Worm (Caenorhabditis elegans) whole organism, L2 larva: ENCODE measurements around the gene Y39A1A.17.

Source experiments
- C34F6.9 ChIP-seq: fragments of 150-350 bp; optimal IDR thresholded peaks from 2 replicates; lab custom pipeline; 2014; ENCODE audit warnings: missing biosample characterization, missing genetic modification characterization
- F13H6.1 ChIP-seq: sonication (generic microtip); optimal IDR thresholded peaks from 2 replicates; lab custom pipeline; 2016; ENCODE audit warnings: missing genetic modification characterization, missing compliant biosample characterization
- R02D3.7 ChIP-seq: fragments of 150-350 bp; optimal IDR thresholded peaks from 2 replicates; lab custom pipeline; 2014; ENCODE audit warnings: missing biosample characterization, missing genetic modification characterization
- Y55F3AM.14 ChIP-seq: fragments of 200-800 bp; sonication (Bioruptor generic); optimal IDR thresholded peaks from 2 replicates; lab custom pipeline; 2018; ENCODE audit warnings: mild to moderate bottlenecking, missing genetic modification characterization, missing compliant biosample characterization
- ZK546.5 ChIP-seq: sonication (generic microtip); optimal IDR thresholded peaks from 2 replicates; lab custom pipeline; 2017; ENCODE audit warnings: missing biosample characterization, missing genetic modification characterization
- alr-1 ChIP-seq: fragments of 150-350 bp; optimal IDR thresholded peaks from 2 replicates; lab custom pipeline; 2014; ENCODE audit warnings: missing biosample characterization, missing genetic modification characterization
- aly-2 ChIP-seq: fragments of 150-350 bp; optimal IDR thresholded peaks from 2 replicates; lab custom pipeline; 2014; ENCODE audit warnings: missing biosample characterization, missing genetic modification characterization
- ama-1 ChIP-seq: fragments of 150-350 bp; optimal IDR thresholded peaks from 2 replicates; lab custom pipeline; 2018; ENCODE audit warnings: inconsistent platforms
- blmp-1 ChIP-seq: sonication (generic microtip); optimal IDR thresholded peaks from 2 replicates; lab custom pipeline; 2017; ENCODE audit warnings: missing genetic modification characterization, mild to moderate bottlenecking, missing compliant biosample characterization, antibody characterized with exemption, moderate library complexity; ENCODE audit not compliant: insufficient read depth
- ceh-16 ChIP-seq: fragments of 150-350 bp; optimal IDR thresholded peaks from 2 replicates; lab custom pipeline; 2014; ENCODE audit warnings: missing biosample characterization, missing genetic modification characterization
- ceh-82 ChIP-seq: fragments of 150-350 bp; optimal IDR thresholded peaks from 2 replicates; lab custom pipeline; 2014; ENCODE audit warnings: missing biosample characterization, missing genetic modification characterization
- crh-2 ChIP-seq: sonication (generic microtip); optimal IDR thresholded peaks from 2 replicates; lab custom pipeline; 2017; ENCODE audit warnings: missing biosample characterization, missing genetic modification characterization
- dmd-4 ChIP-seq: sonication (generic microtip); optimal IDR thresholded peaks from 2 replicates; lab custom pipeline; 2017; ENCODE audit warnings: missing biosample characterization, missing genetic modification characterization
- egl-27 ChIP-seq: sonication (generic microtip); optimal IDR thresholded peaks from 3 replicates; lab custom pipeline; 2017; ENCODE audit warnings: missing biosample characterization, missing genetic modification reagents, missing genetic modification characterization
- elt-1 ChIP-seq: fragments of 150-350 bp; optimal IDR thresholded peaks from 2 replicates; lab custom pipeline; 2014; ENCODE audit warnings: missing biosample characterization, missing genetic modification characterization
- elt-3 ChIP-seq: sonication (generic microtip); optimal IDR thresholded peaks from 2 replicates; lab custom pipeline; 2017; ENCODE audit warnings: missing biosample characterization, missing genetic modification characterization
- fos-1 ChIP-seq: fragments of 150-350 bp; optimal IDR thresholded peaks from 2 replicates; lab custom pipeline; 2014; ENCODE audit warnings: missing biosample characterization, missing genetic modification characterization
- gmeb-1 ChIP-seq: fragments of 150-350 bp; optimal IDR thresholded peaks from 2 replicates; lab custom pipeline; 2014; ENCODE audit warnings: missing biosample characterization, missing genetic modification characterization
- lin-11 ChIP-seq: fragments of 150-350 bp; sonication (generic microtip); optimal IDR thresholded peaks from 2 replicates; lab custom pipeline; 2014; ENCODE audit warnings: missing biosample characterization, missing genetic modification characterization, inconsistent platforms, mixed read lengths
- lin-13 ChIP-seq: fragments of 150-350 bp; optimal IDR thresholded peaks from 2 replicates; lab custom pipeline; 2014; ENCODE audit warnings: missing biosample characterization, missing genetic modification reagents, missing genetic modification characterization
- lin-39 ChIP-seq: fragments of 150-350 bp; optimal IDR thresholded peaks from 2 replicates; lab custom pipeline; 2014; ENCODE audit warnings: missing biosample characterization, missing genetic modification reagents, missing genetic modification characterization
- lsy-2 ChIP-seq, 2 experiments: fragments of 150-350 bp in 1 of 2; sonication (generic microtip) in 1 of 2; optimal IDR thresholded peaks; 2 replicates each; lab custom pipeline; 2014 to 2017; ENCODE audit warnings: missing biosample characterization in 2 of 2, missing genetic modification characterization in 2 of 2
- mab-5 ChIP-seq: fragments of 150-350 bp; optimal IDR thresholded peaks from 2 replicates; lab custom pipeline; 2014; ENCODE audit warnings: missing biosample characterization, missing genetic modification characterization
- mbf-1 ChIP-seq: sonication (generic microtip); optimal IDR thresholded peaks from 2 replicates; lab custom pipeline; 2017; ENCODE audit warnings: missing biosample characterization, missing genetic modification characterization
- mdl-1 ChIP-seq, 2 experiments: fragments of 150-350 bp in 1 of 2; sonication (generic microtip) in 1 of 2; optimal IDR thresholded peaks; 2 replicates each; lab custom pipeline; 2017; ENCODE audit warnings: missing biosample characterization in 2 of 2, missing genetic modification characterization in 2 of 2
- nhr-10 ChIP-seq: sonication (generic microtip); optimal IDR thresholded peaks from 2 replicates; lab custom pipeline; 2017; ENCODE audit warnings: missing biosample characterization, missing genetic modification characterization
- nhr-11 ChIP-seq: fragments of 150-350 bp; optimal IDR thresholded peaks from 2 replicates; lab custom pipeline; 2014; ENCODE audit warnings: missing biosample characterization, missing genetic modification characterization
- nhr-12 ChIP-seq: fragments of 150-350 bp; optimal IDR thresholded peaks from 2 replicates; lab custom pipeline; 2014; ENCODE audit warnings: missing biosample characterization, missing genetic modification characterization
- nhr-129 ChIP-seq: fragments of 150-350 bp; optimal IDR thresholded peaks from 2 replicates; lab custom pipeline; 2014; ENCODE audit warnings: missing biosample characterization, missing genetic modification characterization
- nhr-21 ChIP-seq: fragments of 150-350 bp; optimal IDR thresholded peaks from 2 replicates; lab custom pipeline; 2014; ENCODE audit warnings: missing biosample characterization, missing genetic modification characterization
- nhr-23 ChIP-seq: fragments of 150-350 bp; optimal IDR thresholded peaks from 2 replicates; lab custom pipeline; 2014; ENCODE audit warnings: missing biosample characterization, missing genetic modification reagents, missing genetic modification characterization
- nhr-237 ChIP-seq: fragments of 150-350 bp; optimal IDR thresholded peaks from 2 replicates; lab custom pipeline; 2014; ENCODE audit warnings: missing biosample characterization, missing genetic modification characterization
- nhr-25 ChIP-seq: fragments of 150-350 bp; sonication (generic microtip); optimal IDR thresholded peaks from 3 replicates; lab custom pipeline; 2014; ENCODE audit warnings: missing biosample characterization, missing genetic modification characterization
- nhr-6 ChIP-seq: fragments of 150-350 bp; optimal IDR thresholded peaks from 2 replicates; lab custom pipeline; 2014; ENCODE audit warnings: missing biosample characterization, missing genetic modification characterization
- nhr-77 ChIP-seq: fragments of 150-350 bp; optimal IDR thresholded peaks from 2 replicates; lab custom pipeline; 2014; ENCODE audit warnings: missing biosample characterization, missing genetic modification characterization
- peb-1 ChIP-seq: fragments of 150-350 bp; optimal IDR thresholded peaks from 2 replicates; lab custom pipeline; 2014; ENCODE audit warnings: missing biosample characterization, missing genetic modification characterization
- sem-4 ChIP-seq: fragments of 150-350 bp; optimal IDR thresholded peaks from 2 replicates; lab custom pipeline; 2014; ENCODE audit warnings: missing biosample characterization, missing genetic modification reagents, missing genetic modification characterization
- skn-1 ChIP-seq: sonication (generic microtip); optimal IDR thresholded peaks from 2 replicates; lab custom pipeline; 2017; ENCODE audit warnings: missing biosample characterization, missing genetic modification characterization
- sma-3 ChIP-seq: sonication (generic microtip); optimal IDR thresholded peaks from 2 replicates; lab custom pipeline; 2016; ENCODE audit warnings: missing genetic modification reagents, missing genetic modification characterization, missing compliant biosample characterization
- sma-9 ChIP-seq, 2 experiments: fragments of 150-350 bp in 1 of 2; sonication (generic microtip) in 1 of 2; optimal IDR thresholded peaks; 2 replicates each; lab custom pipeline; 2014 to 2016; ENCODE audit warnings: missing genetic modification characterization in 2 of 2, mild to moderate bottlenecking in 1 of 2, missing biosample characterization in 1 of 2, missing compliant biosample characterization in 1 of 2, missing genetic modification reagents in 1 of 2, moderate library complexity in 1 of 2
- snpc-4 ChIP-seq: fragments of 150-350 bp; optimal IDR thresholded peaks from 2 replicates; lab custom pipeline; 2014; ENCODE audit warnings: missing biosample characterization, missing genetic modification characterization
- unc-39 ChIP-seq: fragments of 150-350 bp; optimal IDR thresholded peaks from 2 replicates; lab custom pipeline; 2014; ENCODE audit warnings: missing biosample characterization, missing genetic modification characterization
- unc-55 ChIP-seq: fragments of 150-350 bp; sonication (generic microtip); optimal IDR thresholded peaks from 3 replicates; lab custom pipeline; 2014; ENCODE audit warnings: missing biosample characterization, missing genetic modification reagents, missing genetic modification characterization
- unc-62 ChIP-seq: fragments of 150-350 bp; optimal IDR thresholded peaks from 2 replicates; lab custom pipeline; 2014; ENCODE audit warnings: missing biosample characterization, missing genetic modification reagents, missing genetic modification characterization
- zag-1 ChIP-seq: fragments of 150-350 bp; optimal IDR thresholded peaks from 2 replicates; lab custom pipeline; 2014; ENCODE audit warnings: missing biosample characterization, missing genetic modification characterization
- ztf-1 ChIP-seq: fragments of 200-800 bp; sonication (Bioruptor generic); conservative IDR thresholded peaks from 2 replicates; pipeline ENCODE4 v1.3.6; 2022; ENCODE audit warnings: missing genetic modification characterization, missing compliant biosample characterization
- ztf-11 ChIP-seq: sonication (generic microtip); optimal IDR thresholded peaks from 2 replicates; lab custom pipeline; 2017; ENCODE audit warnings: missing biosample characterization, missing genetic modification characterization
- ztf-4 ChIP-seq: fragments of 150-350 bp; optimal IDR thresholded peaks from 2 replicates; lab custom pipeline; 2014; ENCODE audit warnings: missing biosample characterization, missing genetic modification characterization

The Y39A1A.17 gene

ce11 chrIII:10730510-10730909 lies 39.6 kb upstream of the Y39A1A.17 start, which contains the start of gene tat-3:
Gene tat-3, minus strand, starts transcription at chrIII:10730705.
- no peak for TF ChIP-seq nhr-10 (tag; lab: Kevin White, UChicago)
- TF ChIP-seq, all 48 proteins: peak for 0

DNA sequence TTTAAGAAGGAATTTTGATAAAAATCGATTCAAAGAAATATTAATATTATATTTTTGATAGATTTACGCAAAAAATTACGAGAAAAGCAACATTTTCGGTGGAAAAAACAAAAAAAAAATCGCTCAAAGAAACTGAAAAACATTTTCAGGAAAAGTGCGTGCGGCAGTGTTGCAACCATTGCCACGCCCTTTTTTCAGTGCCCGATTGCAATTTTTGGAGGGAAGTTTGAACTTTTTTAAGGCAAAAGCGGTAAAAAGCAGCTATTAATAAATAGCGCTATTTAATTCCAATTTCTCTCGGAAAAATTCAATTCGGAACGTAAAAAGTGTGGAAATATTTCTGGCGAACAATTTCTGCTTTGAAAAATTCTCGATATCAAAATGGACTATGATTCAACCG lies 30.1 kb upstream of the Y39A1A.17 start:
- no peak for TF ChIP-seq ztf-11 (tag; lab: Kevin White, UChicago)
- no peak for TF ChIP-seq fos-1 (tag; lab: Kevin White, UChicago)
- TF ChIP-seq nhr-77 (tag; lab: Kevin White, UChicago) = no peak
- no peak for TF ChIP-seq lin-11 (tag; lab: Kevin White, UChicago)
- no peak for TF ChIP-seq nhr-237
- TF ChIP-seq egl-27 = no peak
- no peak for TF ChIP-seq blmp-1 (tag; lab: Kevin White, UChicago)
- TF ChIP-seq sma-3 (GFP tag; lab: Kevin White, UChicago) = no peak
- no peak for TF ChIP-seq ZK546.5 (tag; lab: Kevin White, UChicago)
- TF ChIP-seq nhr-23 = no peak
- no peak for TF ChIP-seq mbf-1 (tag; lab: Kevin White, UChicago)
- no peak for TF ChIP-seq R02D3.7 (tag; lab: Kevin White, UChicago)
- no peak for TF ChIP-seq lsy-2 (tag; optimal IDR thresholded peaks at IDR 0.05; lab: Kevin White, UChicago)

ce11 chrIII:10720170-10720569 lies 29.3 kb upstream of the Y39A1A.17 start:
- TF ChIP-seq sma-9 (GFP tag; optimal IDR thresholded peaks at IDR 0.05; lab: Kevin White, UChicago) = peak; percentile 95
- no peak for TF ChIP-seq sma-9 (tag; optimal IDR thresholded peaks at IDR 0.05; lab: Kevin White, UChicago)
- TF ChIP-seq lin-13 = peak; percentile 66
- TF ChIP-seq nhr-77 (tag; lab: Kevin White, UChicago) = peak; percentile 31
- no peak for TF ChIP-seq unc-62
- no peak for TF ChIP-seq ama-1 (lab: Kevin White, UChicago)
- TF ChIP-seq crh-2 (tag; lab: Kevin White, UChicago) = peak; percentile 83
- TF ChIP-seq fos-1 (tag; lab: Kevin White, UChicago) = peak; percentile 88
- TF ChIP-seq elt-3 (tag; lab: Kevin White, UChicago) = no peak
- TF ChIP-seq R02D3.7 (tag; lab: Kevin White, UChicago) = no peak
- TF ChIP-seq skn-1 = no peak
- TF ChIP-seq ceh-82 (tag; lab: Kevin White, UChicago) = no peak
- TF ChIP-seq ceh-16 (tag; lab: Kevin White, UChicago) = peak; percentile 56
- TF ChIP-seq egl-27 = peak; percentile 83
- peak; percentile 92 for TF ChIP-seq C34F6.9 (tag; lab: Kevin White, UChicago)
- no peak for TF ChIP-seq mbf-1 (tag; lab: Kevin White, UChicago)
- peak; percentile 19 for TF ChIP-seq snpc-4 (tag; lab: Kevin White, UChicago)
- TF ChIP-seq ztf-11 (tag; lab: Kevin White, UChicago) = no peak
- peak; percentile 43 for TF ChIP-seq zag-1
- TF ChIP-seq ztf-1 (GFP tag; lab: Robert Waterston, UW) = no peak
- TF ChIP-seq nhr-10 (tag; lab: Kevin White, UChicago) = no peak
- TF ChIP-seq unc-55 (GFP tag; lab: Kevin White, UChicago) = peak; percentile 87
- TF ChIP-seq nhr-129 (tag; lab: Kevin White, UChicago) = peak; percentile 85
- TF ChIP-seq nhr-237 = peak; percentile 31
- no peak for TF ChIP-seq nhr-11 (tag; lab: Kevin White, UChicago)
- peak; percentile 58 for TF ChIP-seq lin-11 (tag; lab: Kevin White, UChicago)
- TF ChIP-seq lsy-2 (tag; optimal IDR thresholded peaks at IDR 0.05; lab: Kevin White, UChicago) = peak; percentile 57 to 87
- TF ChIP-seq ztf-4 (tag; lab: Kevin White, UChicago) = peak; percentile 87
- TF ChIP-seq nhr-23 = no peak
- peak; percentile 38 for TF ChIP-seq nhr-25
- TF ChIP-seq alr-1 (tag; lab: Kevin White, UChicago) = no peak
- no peak for TF ChIP-seq peb-1 (tag; lab: Kevin White, UChicago)
- peak; percentile 77 for TF ChIP-seq gmeb-1
- TF ChIP-seq lin-39 = no peak
- peak; percentile 85 for TF ChIP-seq sem-4 (tag; lab: Kevin White, UChicago)
- peak; percentile 35 for TF ChIP-seq blmp-1 (tag; lab: Kevin White, UChicago)
- no peak for TF ChIP-seq nhr-6 (tag; lab: Kevin White, UChicago)
- peak; percentile 9 for TF ChIP-seq Y55F3AM.14 (GFP tag; lab: Kevin White, UChicago)
- TF ChIP-seq sma-3 (GFP tag; lab: Kevin White, UChicago) = peak; percentile 83
- TF ChIP-seq aly-2 (tag; lab: Kevin White, UChicago) = no peak
- peak; percentile 96 for TF ChIP-seq F13H6.1 (tag; lab: Kevin White, UChicago)
- TF ChIP-seq ZK546.5 (tag; lab: Kevin White, UChicago) = no peak
- TF ChIP-seq nhr-21 (tag; lab: Kevin White, UChicago) = peak; percentile 73
- TF ChIP-seq mab-5 (tag; lab: Kevin White, UChicago) = peak; percentile 66
- peak; percentile 50 to 69 for TF ChIP-seq mdl-1 (tag; optimal IDR thresholded peaks at IDR 0.05; lab: Kevin White, UChicago)
- TF ChIP-seq unc-39 (tag; lab: Kevin White, UChicago) = no peak
- no peak for TF ChIP-seq elt-1 (tag; lab: Kevin White, UChicago)
- no peak for TF ChIP-seq nhr-12
- TF ChIP-seq dmd-4 (tag; lab: Kevin White, UChicago) = no peak
